Worm (Caenorhabditis elegans) whole organism, L2 larva: ENCODE data around the gene M03F4.6.

ENCODE experiments used
- elt-1 ChIP-seq: fragments of 150-350 bp; optimal IDR thresholded peaks from 2 replicates; lab custom pipeline; 2014; ENCODE audit warnings: missing biosample characterization, missing genetic modification characterization
- nhr-77 ChIP-seq: fragments of 150-350 bp; optimal IDR thresholded peaks from 2 replicates; lab custom pipeline; 2014; ENCODE audit warnings: missing biosample characterization, missing genetic modification characterization

DNA sequence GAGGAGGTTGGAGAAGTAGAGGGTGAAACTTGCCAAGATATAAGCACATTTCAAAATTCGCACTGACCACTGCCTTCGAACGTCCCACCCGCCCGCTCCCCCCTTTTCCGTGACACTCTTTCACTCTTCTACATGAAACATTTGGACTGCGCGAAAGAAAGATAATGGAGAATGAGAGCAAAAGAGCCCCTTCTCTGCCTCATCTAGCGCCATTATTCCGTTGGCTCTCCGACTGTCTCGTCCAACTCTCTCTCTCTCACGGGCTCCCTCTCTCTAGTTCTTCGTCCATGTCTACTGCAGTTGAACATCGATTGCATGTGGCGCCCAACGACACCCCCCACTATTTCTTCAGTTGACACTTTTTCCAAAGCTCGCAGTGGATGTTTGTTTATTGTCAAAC is 36.2 kb downstream of the M03F4.6 start:
- TF ChIP-seq elt-1 (tag; lab: Kevin White, UChicago), result no peak
- TF ChIP-seq nhr-77, result no peak
